Fruit fly (Drosophila melanogaster) whole organism, adult: Measurements from ENCODE around the gene CG13367.

Source experiments
- CG11617 ChIP-seq: fragments of 200-800 bp; sonication (Bioruptor generic); optimal IDR thresholded peaks from 2 replicates; lab custom pipeline; 2017; ENCODE audit warnings: mild to moderate bottlenecking, missing biosample characterization, missing genetic modification reagents, missing genetic modification characterization
- CG12768 ChIP-seq: fragments of 200-800 bp; sonication (Bioruptor generic); optimal IDR thresholded peaks from 2 replicates; lab custom pipeline; 2017; ENCODE audit warnings: missing biosample characterization, missing genetic modification characterization, mild to moderate bottlenecking, moderate library complexity, missing genetic modification reagents
- CG14711 ChIP-seq: fragments of 200-800 bp; sonication (Bioruptor generic); optimal IDR thresholded peaks from 2 replicates; lab custom pipeline; 2018; ENCODE audit warnings: missing biosample characterization, mild to moderate bottlenecking, missing genetic modification characterization, moderate library complexity
- CG1620 ChIP-seq: fragments of 200-800 bp; sonication (Bioruptor generic); optimal IDR thresholded peaks from 2 replicates; lab custom pipeline; 2016; ENCODE audit warnings: missing biosample characterization, missing genetic modification characterization
- CG33017 ChIP-seq: fragments of 200-800 bp; sonication (Bioruptor generic); optimal IDR thresholded peaks from 2 replicates; lab custom pipeline; 2018; ENCODE audit warnings: missing biosample characterization, mild to moderate bottlenecking, missing genetic modification characterization, moderate library complexity
- CG5204 ChIP-seq: fragments of 200-800 bp; sonication (Bioruptor generic); optimal IDR thresholded peaks from 2 replicates; lab custom pipeline; 2016; ENCODE audit warnings: missing biosample characterization, missing genetic modification characterization
- CG7045 ChIP-seq: fragments of 200-800 bp; sonication (Bioruptor generic); optimal IDR thresholded peaks from 2 replicates; lab custom pipeline; 2017; ENCODE audit warnings: missing biosample characterization, mild to moderate bottlenecking, missing genetic modification characterization
- CG7101 ChIP-seq: fragments of 200-800 bp; sonication (Bioruptor generic); optimal IDR thresholded peaks from 2 replicates; lab custom pipeline; 2018; ENCODE audit warnings: missing biosample characterization, mild to moderate bottlenecking, missing genetic modification characterization, moderate library complexity
- Clk ChIP-seq: fragments of 200-800 bp; sonication (Bioruptor generic); optimal IDR thresholded peaks from 2 replicates; lab custom pipeline; 2017; ENCODE audit warnings: missing biosample characterization, missing genetic modification characterization
- Crg-1 ChIP-seq: fragments of 200-800 bp; sonication (Bioruptor generic); optimal IDR thresholded peaks from 2 replicates; lab custom pipeline; 2016; ENCODE audit warnings: missing biosample characterization, missing genetic modification characterization
- Hr96 ChIP-seq: fragments of 200-800 bp; sonication (Bioruptor generic); optimal IDR thresholded peaks from 2 replicates; lab custom pipeline; 2016; ENCODE audit warnings: missing biosample characterization, missing genetic modification characterization
- Mnt ChIP-seq: fragments of 200-800 bp; sonication (Bioruptor generic); optimal IDR thresholded peaks from 2 replicates; lab custom pipeline; 2016; ENCODE audit warnings: missing biosample characterization, mild to moderate bottlenecking, missing genetic modification characterization
- bab1 ChIP-seq: fragments of 200-800 bp; sonication (Bioruptor generic); optimal IDR thresholded peaks from 3 replicates; lab custom pipeline; 2019; ENCODE audit warnings: missing biosample characterization, mild to moderate bottlenecking, missing genetic modification characterization, moderate library complexity
- cic ChIP-seq: fragments of 200-800 bp; sonication (Bioruptor generic); optimal IDR thresholded peaks from 2 replicates; lab custom pipeline; 2017; ENCODE audit warnings: missing biosample characterization, mild to moderate bottlenecking, missing genetic modification characterization, moderate library complexity
- cnc ChIP-seq, 2 experiments: fragments of >200 bp; optimal IDR thresholded peaks; 2 replicates each; lab custom pipeline; 2017
- kay ChIP-seq: fragments of 200-800 bp; sonication (Bioruptor generic); peaks from one replicate; lab custom pipeline; 2016; ENCODE audit warnings: missing biosample characterization, missing genetic modification characterization, borderline replicate concordance
- ovo ChIP-seq: fragments of 200-800 bp; sonication (Bioruptor generic); optimal IDR thresholded peaks from 2 replicates; lab custom pipeline; 2016; ENCODE audit warnings: missing biosample characterization, missing genetic modification characterization
- pad ChIP-seq: fragments of 200-800 bp; sonication (Bioruptor generic); optimal IDR thresholded peaks from 3 replicates; lab custom pipeline; 2017; ENCODE audit warnings: missing biosample characterization, missing genetic modification characterization, mild to moderate bottlenecking, moderate library complexity, missing genetic modification reagents
- tj ChIP-seq: fragments of 200-800 bp; sonication (Bioruptor generic); optimal IDR thresholded peaks from 3 replicates; lab custom pipeline; 2017; ENCODE audit warnings: missing biosample characterization, mild to moderate bottlenecking, missing genetic modification characterization, moderate library complexity
- toe ChIP-seq: fragments of 200-800 bp; sonication (Bioruptor generic); optimal IDR thresholded peaks from 2 replicates; lab custom pipeline; 2016; ENCODE audit warnings: missing biosample characterization, missing genetic modification characterization

The CG13367 gene

dm6 chrX:658021-658420 is 13.5 kb downstream of the CG13367 start:
- TF ChIP-seq bab1 = peak; percentile 77
- TF ChIP-seq tj = no peak
- peak; percentile 24 for TF ChIP-seq CG14711 (tag; lab: Kevin White, UChicago)

dm6 chrX:678503-678902 is 33.9 kb downstream of the CG13367 start:
- TF ChIP-seq Crg-1 (GFP tag; lab: Kevin White, UChicago) (no peak), Clk (GFP tag; lab: Kevin White, UChicago) (no peak), CG33017 (tag; lab: Kevin White, UChicago) (no peak), CG5204 (GFP tag; lab: Kevin White, UChicago) (no peak)

dm6 chrX:686437-686972 is 41.9 kb downstream of the CG13367 start, which contains the start of gene sdk:
Gene sdk, plus strand, starts transcription at chrX:686834.
- TF ChIP-seq tj (peak; percentile 59), kay (GFP tag; lab: Kevin White, UChicago) (no peak), toe (GFP tag; lab: Kevin White, UChicago) (peak; percentile 61), pad (GFP tag; lab: Kevin White, UChicago) (peak; percentile 75), Clk (GFP tag; lab: Kevin White, UChicago) (peak; percentile 53), CG14711 (tag; lab: Kevin White, UChicago) (peak; percentile 56), cic (GFP tag; lab: Kevin White, UChicago) (no peak), CG12768 (GFP tag; lab: Kevin White, UChicago) (peak; percentile 65), CG1620 (peak; percentile 71), Mnt (GFP tag; lab: Kevin White, UChicago) (peak; percentile 78), bab1 (peak; percentile 88), cnc (optimal IDR thresholded peaks at IDR 0.05; lab: Kevin White, UChicago) (no peak), Crg-1 (GFP tag; lab: Kevin White, UChicago) (peak; percentile 71), Hr96 (GFP tag; lab: Kevin White, UChicago) (peak; percentile 95), CG7101 (tag; lab: Kevin White, UChicago) (peak; percentile 77), CG33017 (tag; lab: Kevin White, UChicago) (peak; percentile 38), CG5204 (GFP tag; lab: Kevin White, UChicago) (peak; percentile 73), ovo (peak; percentile 62), CG11617 (GFP tag; lab: Kevin White, UChicago) (peak; percentile 82), CG7045 (GFP tag; lab: Kevin White, UChicago) (peak; percentile 67)

dm6 chrX:687330-688078 is 42.9 kb downstream of the CG13367 start:
- TF ChIP-seq kay (GFP tag; lab: Kevin White, UChicago) (peak; percentile 29), CG12768 (GFP tag; lab: Kevin White, UChicago) (no peak)

- no peak for TF ChIP-seq cnc (optimal IDR thresholded peaks at IDR 0.05; lab: Kevin White, UChicago)
- TF ChIP-seq tj = no peak
- TF ChIP-seq CG5204 (GFP tag; lab: Kevin White, UChicago) = no peak
- TF ChIP-seq Hr96 (GFP tag; lab: Kevin White, UChicago) = no peak
- no peak for TF ChIP-seq CG33017 (tag; lab: Kevin White, UChicago)
- no peak for TF ChIP-seq toe (GFP tag; lab: Kevin White, UChicago)
- TF ChIP-seq Crg-1 (GFP tag; lab: Kevin White, UChicago) = no peak
- no peak for TF ChIP-seq ovo
- no peak for TF ChIP-seq CG11617 (GFP tag; lab: Kevin White, UChicago)
- TF ChIP-seq CG7045 (GFP tag; lab: Kevin White, UChicago) = no peak
- no peak for TF ChIP-seq CG1620
- no peak for TF ChIP-seq kay (GFP tag; lab: Kevin White, UChicago)
- no peak for TF ChIP-seq CG12768 (GFP tag; lab: Kevin White, UChicago)
- no peak for TF ChIP-seq cic (GFP tag; lab: Kevin White, UChicago)
- TF ChIP-seq Mnt (GFP tag; lab: Kevin White, UChicago) = no peak
- TF ChIP-seq CG7101 (tag; lab: Kevin White, UChicago) = no peak
- no peak for TF ChIP-seq pad (GFP tag; lab: Kevin White, UChicago)
Observed at dm6 chrX:692811-693764, 48.5 kb downstream of the CG13367 start.

- no peak for TF ChIP-seq CG1620
Observed at dm6 chrX:693911-694310, 49.4 kb downstream of the CG13367 start.
